Worm (Caenorhabditis elegans): ENCODE measurements around the gene apy-1.

Gene apy-1

DNA sequence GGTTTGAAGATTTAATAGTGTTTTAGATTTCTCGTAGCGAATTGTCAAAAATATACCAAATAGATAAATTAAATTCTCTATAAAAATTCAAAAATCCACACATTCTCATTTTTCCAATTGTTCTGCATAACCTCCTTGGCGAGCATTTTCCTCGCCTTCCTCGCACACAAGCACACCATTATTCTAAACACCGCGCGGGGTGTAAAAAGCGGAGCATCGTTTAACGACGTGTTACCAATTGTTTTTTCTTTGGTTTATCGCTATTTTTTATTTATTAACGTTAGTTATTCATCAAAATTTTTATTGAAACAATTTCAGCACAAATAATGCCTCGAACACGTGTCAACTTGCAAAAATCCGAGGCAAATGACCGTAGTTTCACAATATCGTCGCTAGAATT lies 4.5 kb downstream of the apy-1 start, which contains the start of gene vps-52:
Gene vps-52 (plus strand): TSS at position 319 of the 400 bp plus-strand sequence.
- TF ChIP-seq klf-2 (GFP tag; conservative IDR thresholded peaks at IDR 0.05) (no peak), ztf-29 (GFP tag; IDR thresholded peaks at IDR 0.05) (no peak), tab-1 (GFP tag; IDR thresholded peaks at IDR 0.05) (no peak), ref-1 (GFP tag; conservative IDR thresholded peaks at IDR 0.05) (no peak), ztf-23 (GFP tag; IDR thresholded peaks at IDR 0.05) (no peak), flt-1 (GFP tag; IDR thresholded peaks at IDR 0.05) (no peak), med-1 (GFP tag; optimal IDR thresholded peaks at IDR 0.05; ENCODE audit: insufficient read depth) (no peak), T22C8.4 (GFP tag; IDR thresholded peaks at IDR 0.05) (no peak), cog-1 (tag; optimal IDR thresholded peaks at IDR 0.05) (no peak)

DNA sequence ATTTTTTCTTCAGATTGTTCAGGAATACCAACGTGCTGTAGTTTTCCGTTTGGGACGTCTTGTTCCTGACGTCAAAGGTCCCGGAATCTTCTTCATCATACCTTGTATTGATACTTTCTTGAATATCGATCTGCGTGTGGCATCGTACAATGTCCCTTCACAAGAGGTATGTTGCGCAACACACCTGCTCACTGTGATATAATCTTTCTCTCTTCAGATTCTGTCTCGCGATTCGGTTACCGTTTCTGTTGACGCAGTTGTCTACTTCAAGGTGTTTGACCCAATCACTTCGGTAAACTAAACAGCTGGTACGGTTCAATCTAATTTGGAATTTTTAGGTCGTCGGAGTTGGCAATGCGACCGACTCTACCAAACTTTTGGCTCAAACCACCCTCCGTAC lies 6.1 kb downstream of the apy-1 start:
- TF ChIP-seq tab-1 (GFP tag; IDR thresholded peaks at IDR 0.05): no peak
- TF ChIP-seq flt-1 (GFP tag; IDR thresholded peaks at IDR 0.05): no peak
- no peak for TF ChIP-seq ref-1 (GFP tag; conservative IDR thresholded peaks at IDR 0.05)
- no peak for TF ChIP-seq ztf-29 (GFP tag; IDR thresholded peaks at IDR 0.05)
- TF ChIP-seq ztf-23 (GFP tag; IDR thresholded peaks at IDR 0.05): no peak
- no peak for TF ChIP-seq med-1 (GFP tag; optimal IDR thresholded peaks at IDR 0.05; ENCODE audit: insufficient read depth)
- no peak for TF ChIP-seq klf-2 (GFP tag; conservative IDR thresholded peaks at IDR 0.05)
- TF ChIP-seq cog-1 (tag; optimal IDR thresholded peaks at IDR 0.05): no peak
- no peak for TF ChIP-seq T22C8.4 (GFP tag; IDR thresholded peaks at IDR 0.05)

DNA sequence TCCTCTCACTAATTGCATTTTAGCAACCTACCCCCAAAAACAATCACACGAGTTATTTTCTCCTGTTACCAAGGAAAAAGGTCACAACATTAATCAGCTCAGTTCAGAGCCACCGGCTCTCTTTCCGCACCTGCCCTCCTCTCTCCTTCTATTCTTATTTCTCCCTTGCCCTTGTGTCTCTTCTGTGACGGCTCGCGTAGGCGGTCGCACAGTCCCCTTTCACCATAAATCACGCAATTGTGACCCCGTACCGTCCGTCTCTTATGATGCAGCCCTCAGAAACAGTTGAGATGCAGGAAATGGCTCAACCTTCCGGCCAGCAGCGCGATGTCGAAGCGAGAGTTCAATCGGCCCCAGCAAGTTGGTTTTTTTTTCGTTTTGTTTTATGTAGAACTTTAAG lies 6.9 kb downstream of the apy-1 start, which contains the start of gene sto-1:
Gene sto-1 (plus strand): TSS at position 200 of the 400 bp plus-strand sequence.
- no peak for TF ChIP-seq T22C8.4 (GFP tag; IDR thresholded peaks at IDR 0.05)
- no peak for TF ChIP-seq klf-2 (GFP tag; conservative IDR thresholded peaks at IDR 0.05)
- no peak for TF ChIP-seq flt-1 (GFP tag; IDR thresholded peaks at IDR 0.05)
- TF ChIP-seq med-1 (GFP tag; optimal IDR thresholded peaks at IDR 0.05; ENCODE audit: insufficient read depth): no peak
- no peak for TF ChIP-seq tab-1 (GFP tag; IDR thresholded peaks at IDR 0.05)
- TF ChIP-seq cog-1 (tag; optimal IDR thresholded peaks at IDR 0.05): no peak
- no peak for TF ChIP-seq ztf-29 (GFP tag; IDR thresholded peaks at IDR 0.05)
- no peak for TF ChIP-seq ref-1 (GFP tag; conservative IDR thresholded peaks at IDR 0.05)
- TF ChIP-seq ztf-23 (GFP tag; IDR thresholded peaks at IDR 0.05): no peak

DNA sequence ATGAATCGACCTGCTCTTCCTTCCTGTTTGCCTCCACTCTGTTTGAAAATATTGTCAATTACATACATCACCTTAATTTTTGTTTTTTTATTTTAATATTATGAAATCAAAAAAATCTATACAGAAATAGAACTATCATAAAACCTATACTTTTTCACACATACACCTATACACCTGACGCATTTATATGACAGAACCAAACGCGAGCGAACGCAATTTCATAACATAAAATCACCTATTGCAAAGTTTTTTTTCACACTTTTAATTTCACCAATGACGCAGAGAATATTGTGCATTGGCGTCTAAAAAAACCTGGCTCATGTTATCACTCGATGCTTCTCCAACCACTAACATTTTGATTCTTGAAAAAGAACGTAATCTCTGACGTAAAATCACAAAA lies 7.5 kb downstream of the apy-1 start:
- TF ChIP-seq ztf-29 (GFP tag; IDR thresholded peaks at IDR 0.05) (no peak), tab-1 (GFP tag; IDR thresholded peaks at IDR 0.05) (no peak), ztf-23 (GFP tag; IDR thresholded peaks at IDR 0.05) (no peak), T22C8.4 (GFP tag; IDR thresholded peaks at IDR 0.05) (no peak), ref-1 (GFP tag; conservative IDR thresholded peaks at IDR 0.05) (no peak), klf-2 (GFP tag; conservative IDR thresholded peaks at IDR 0.05) (no peak), med-1 (GFP tag; optimal IDR thresholded peaks at IDR 0.05; ENCODE audit: insufficient read depth) (no peak), flt-1 (GFP tag; IDR thresholded peaks at IDR 0.05) (no peak), cog-1 (tag; optimal IDR thresholded peaks at IDR 0.05) (no peak)

DNA sequence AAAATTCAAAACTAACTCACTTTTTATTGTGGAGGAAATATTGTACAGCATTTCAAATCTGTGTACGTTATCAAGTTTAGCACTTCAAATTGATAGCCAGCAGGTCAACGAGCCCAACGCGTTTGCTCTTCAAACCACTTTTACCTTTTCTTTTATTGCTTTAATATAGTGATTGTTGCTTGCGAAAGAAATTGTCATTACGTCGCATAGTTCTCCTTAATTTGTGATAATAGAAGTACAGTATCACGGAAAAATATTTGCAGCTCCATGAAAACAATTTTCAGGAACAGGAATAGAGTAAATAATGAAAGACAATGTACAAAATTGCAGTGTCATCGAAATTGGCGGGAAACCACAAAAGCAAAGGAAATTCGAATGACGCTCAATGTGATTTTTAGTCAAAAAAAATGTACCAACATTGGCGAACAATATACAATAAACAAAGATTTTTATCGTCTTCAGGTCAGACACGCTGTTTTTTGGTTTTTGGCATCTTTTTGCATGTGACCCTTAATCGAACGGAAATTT lies 10.5 kb downstream of the apy-1 start, which contains the start of the genes PDB1.1 and F08C6.5:
Gene PDB1.1 (minus strand): TSS at position 158 of the 528 bp plus-strand sequence.
Gene F08C6.5 (plus strand): TSS at position 478 of the 528 bp plus-strand sequence.
- TF ChIP-seq T22C8.4 (GFP tag; IDR thresholded peaks at IDR 0.05): no peak

DNA sequence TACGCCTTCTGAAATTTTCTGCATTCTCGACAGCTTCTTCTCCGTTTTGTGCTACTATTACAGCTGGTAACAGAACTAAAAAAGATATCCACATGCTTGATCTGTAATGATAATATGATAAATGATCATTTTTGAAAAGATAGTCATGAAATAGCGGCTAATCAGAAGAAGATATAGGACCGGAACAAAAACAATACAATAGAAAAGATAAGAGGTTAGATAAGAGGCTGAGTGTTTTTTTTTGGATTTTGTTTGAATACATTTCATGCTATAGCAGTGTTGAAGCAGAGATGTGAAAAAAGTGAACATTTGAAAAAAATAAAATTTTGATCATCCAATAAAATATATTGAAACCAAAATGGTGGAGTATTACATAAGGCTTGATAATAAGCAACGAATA lies 15.2 kb downstream of the apy-1 start, which contains the start of gene F46C8.8:
Gene F46C8.8 (minus strand): TSS at position 101 of the 400 bp plus-strand sequence.
- TF ChIP-seq cog-1 (tag; optimal IDR thresholded peaks at IDR 0.05) (no peak), T22C8.4 (GFP tag; IDR thresholded peaks at IDR 0.05) (no peak), ztf-29 (GFP tag; IDR thresholded peaks at IDR 0.05) (no peak), flt-1 (GFP tag; IDR thresholded peaks at IDR 0.05) (no peak), med-1 (GFP tag; optimal IDR thresholded peaks at IDR 0.05; ENCODE audit: insufficient read depth) (no peak), tab-1 (GFP tag; IDR thresholded peaks at IDR 0.05) (no peak), ztf-23 (GFP tag; IDR thresholded peaks at IDR 0.05) (no peak), ref-1 (GFP tag; conservative IDR thresholded peaks at IDR 0.05) (no peak), klf-2 (GFP tag; conservative IDR thresholded peaks at IDR 0.05) (no peak)

DNA sequence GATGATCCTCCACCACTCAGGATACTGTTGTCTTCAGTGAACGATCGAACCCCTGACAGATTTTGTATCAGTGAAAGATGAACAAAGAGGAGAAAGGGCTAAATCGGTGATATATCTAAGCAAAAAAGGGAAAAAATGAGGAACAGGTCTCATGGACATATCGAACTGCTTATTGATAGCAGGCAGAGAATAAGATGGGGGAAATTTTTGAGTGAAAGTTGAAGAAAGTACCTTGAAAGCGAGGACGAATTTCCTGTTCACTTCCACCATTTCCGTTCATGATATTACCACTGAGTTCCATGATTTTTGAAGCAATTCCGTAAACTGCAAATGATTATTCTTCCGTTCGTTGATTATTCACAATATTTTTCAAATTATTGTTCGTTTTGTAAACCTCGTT lies 16.2 kb downstream of the apy-1 start:
- TF ChIP-seq klf-2 (GFP tag; conservative IDR thresholded peaks at IDR 0.05): no peak
- no peak for TF ChIP-seq ztf-23 (GFP tag; IDR thresholded peaks at IDR 0.05)
- TF ChIP-seq med-1 (GFP tag; optimal IDR thresholded peaks at IDR 0.05; ENCODE audit: insufficient read depth): no peak
- TF ChIP-seq ztf-29 (GFP tag; IDR thresholded peaks at IDR 0.05): no peak

DNA sequence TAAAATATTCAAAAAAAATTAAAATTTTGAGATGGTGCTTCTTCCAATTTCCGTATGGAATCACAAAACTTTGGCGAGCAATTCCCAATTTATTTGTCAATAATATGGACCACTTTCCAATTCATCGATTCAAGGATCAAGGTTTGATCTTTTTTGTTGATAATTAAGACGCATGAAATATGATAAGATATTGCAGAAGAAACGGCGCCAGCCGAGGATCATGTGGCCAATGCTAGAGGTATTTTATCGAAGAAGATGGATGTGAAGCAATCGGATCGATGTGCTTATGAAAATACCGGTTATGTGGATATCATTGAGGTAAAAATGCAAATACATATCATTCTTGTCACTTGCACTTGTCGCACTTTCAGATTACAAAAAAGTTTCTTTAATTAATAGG lies 19.1 kb downstream of the apy-1 start:
- TF ChIP-seq T22C8.4 (GFP tag; IDR thresholded peaks at IDR 0.05) (no peak), med-1 (GFP tag; optimal IDR thresholded peaks at IDR 0.05; ENCODE audit: insufficient read depth) (no peak), klf-2 (GFP tag; conservative IDR thresholded peaks at IDR 0.05) (no peak), ztf-23 (GFP tag; IDR thresholded peaks at IDR 0.05) (no peak), tab-1 (GFP tag; IDR thresholded peaks at IDR 0.05) (no peak), ref-1 (GFP tag; conservative IDR thresholded peaks at IDR 0.05) (no peak)

DNA sequence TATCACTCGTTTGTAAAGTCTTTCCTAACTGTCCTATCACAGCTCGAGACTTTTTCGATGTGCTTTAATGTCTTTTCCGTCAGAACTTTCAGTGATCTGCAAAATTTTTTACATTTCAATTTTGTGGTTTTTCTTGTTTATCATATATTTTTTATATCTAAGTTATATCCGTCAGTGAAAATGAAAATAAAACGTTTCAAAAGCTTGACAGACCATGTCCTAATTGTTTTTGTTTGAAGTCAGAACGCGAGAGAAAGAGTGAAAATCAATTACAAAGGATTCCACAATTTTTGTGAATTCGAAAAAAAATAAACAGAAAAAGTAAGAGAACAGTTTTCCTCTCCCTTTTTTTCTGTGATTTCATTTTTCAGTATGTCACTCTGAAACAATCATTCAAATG lies 21.4 kb downstream of the apy-1 start, which contains the start of gene F46C8.1:
Gene F46C8.1 (plus strand): TSS at position 301 of the 400 bp plus-strand sequence.
- no peak for TF ChIP-seq T22C8.4 (GFP tag; IDR thresholded peaks at IDR 0.05)
- no peak for TF ChIP-seq ref-1 (GFP tag; conservative IDR thresholded peaks at IDR 0.05)
- TF ChIP-seq med-1 (GFP tag; optimal IDR thresholded peaks at IDR 0.05; ENCODE audit: insufficient read depth): no peak
- TF ChIP-seq ztf-23 (GFP tag; IDR thresholded peaks at IDR 0.05): no peak
- no peak for TF ChIP-seq cog-1 (tag; optimal IDR thresholded peaks at IDR 0.05)
- TF ChIP-seq tab-1 (GFP tag; IDR thresholded peaks at IDR 0.05): no peak
- TF ChIP-seq flt-1 (GFP tag; IDR thresholded peaks at IDR 0.05): no peak
- TF ChIP-seq ztf-29 (GFP tag; IDR thresholded peaks at IDR 0.05): no peak
- TF ChIP-seq klf-2 (GFP tag; conservative IDR thresholded peaks at IDR 0.05): no peak

DNA sequence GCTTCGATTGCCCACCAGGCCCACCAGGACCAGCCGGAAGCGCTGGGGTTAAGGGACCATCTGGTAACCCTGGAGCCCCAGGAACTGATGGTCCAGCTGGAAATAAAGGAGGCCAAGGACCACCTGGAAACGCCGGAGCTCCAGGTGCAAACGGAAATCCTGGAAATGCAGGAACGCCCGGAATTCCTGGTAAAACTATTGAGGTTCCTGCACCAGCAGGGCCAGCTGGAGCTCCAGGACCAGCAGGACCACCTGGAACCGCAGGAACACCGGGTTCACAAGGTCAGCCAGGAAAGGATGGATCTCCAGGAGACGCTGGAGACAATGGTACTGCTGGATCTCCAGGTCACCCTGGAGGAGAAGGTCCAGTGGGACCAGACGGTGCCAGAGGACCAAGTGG lies 21.8 kb downstream of the apy-1 start:
- TF ChIP-seq ztf-23 (GFP tag; IDR thresholded peaks at IDR 0.05) (no peak), flt-1 (GFP tag; IDR thresholded peaks at IDR 0.05) (no peak), cog-1 (tag; optimal IDR thresholded peaks at IDR 0.05) (no peak)

Measured in whole organism, midembryonic.